Fruit fly (Drosophila melanogaster): ENCODE data around the gene CG12581.
"Not testable (repeated sequence)": the region's sequence is repeated elsewhere in the genome, so short reads cannot be mapped to it uniquely, and the experiment has no call there.

DNA sequence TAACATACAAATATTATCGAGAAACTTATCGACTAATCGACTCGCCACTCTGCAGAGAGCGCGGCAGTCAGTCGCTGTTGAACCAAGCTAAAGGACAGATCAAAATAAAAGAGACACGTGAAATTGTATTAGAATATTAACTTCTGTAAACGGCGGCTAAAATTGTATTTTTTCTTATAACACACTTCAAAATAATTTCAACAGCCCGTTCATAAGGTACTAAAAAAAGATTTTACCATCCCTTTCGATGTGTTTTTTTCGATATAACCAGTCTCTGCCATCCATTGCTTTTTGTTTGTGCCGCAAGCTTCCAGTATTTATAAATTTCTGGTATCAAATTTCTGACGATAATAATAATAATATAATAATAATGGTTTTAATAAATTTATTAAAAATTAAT lies 37.1 kb downstream of the CG12581 start, which contains the start of gene aux:
- not testable (repeated sequence) for TF ChIP-seq kay (GFP tag; ENCODE audit: borderline replicate concordance); CG7045 (GFP tag; optimal IDR thresholded peaks at IDR 0.05)
